Fruit fly (Drosophila melanogaster): ENCODE data around the gene CG14441.

The CG14441 gene

dm6 chrX:6662876-6663551 is 36.3 kb upstream of the CG14441 start (continued):
- TF ChIP-seq CG4617 (GFP tag; optimal IDR thresholded peaks at IDR 0.05; ENCODE audit: borderline replicate concordance): no peak
- TF ChIP-seq odd (GFP tag; optimal IDR thresholded peaks at IDR 0.05): no peak
- peak; percentile 45 for TF ChIP-seq CG3847 (GFP tag; IDR thresholded peaks at IDR 0.05)
- no peak for TF ChIP-seq Ravus (GFP tag; IDR thresholded peaks at IDR 0.05)
- TF ChIP-seq Scr (GFP tag; IDR thresholded peaks at IDR 0.05; ENCODE audit: partially characterized antibody): no peak
- peak; percentile 49; the same call in 1 of the 3 replicates for TF ChIP-seq so (GFP tag; IDR thresholded peaks at IDR 0.05)
- no peak for TF ChIP-seq sug (tag; optimal IDR thresholded peaks at IDR 0.05)
- peak; percentile 59; the same call in 1 of the 2 replicates for TF ChIP-seq seq (GFP tag; IDR thresholded peaks at IDR 0.05)
- TF ChIP-seq toy (GFP tag; IDR thresholded peaks at IDR 0.05): no peak
- TF ChIP-seq gcm (GFP tag; optimal IDR thresholded peaks at IDR 0.05): no peak
- TF ChIP-seq CG12071 (GFP tag; optimal IDR thresholded peaks at IDR 0.05): no peak
- 0 out of 2 replicates have a peak, but pooled peaks have one; percentile 40 for TF ChIP-seq E2f1 (GFP tag; IDR thresholded peaks at IDR 0.05)
- TF ChIP-seq CG8388 (GFP tag; optimal IDR thresholded peaks at IDR 0.05): peak; percentile 21
- no peak for TF ChIP-seq B-H1 (GFP tag; IDR thresholded peaks at IDR 0.05)
- no peak for TF ChIP-seq NC2β (GFP tag; optimal IDR thresholded peaks at IDR 0.05)
- no peak for TF ChIP-seq Dfd (GFP tag; optimal IDR thresholded peaks at IDR 0.05)
- TF ChIP-seq CG11093 (GFP tag; IDR thresholded peaks at IDR 0.05): no peak
- TF ChIP-seq inv (GFP tag; IDR thresholded peaks at IDR 0.05; ENCODE audit: partially characterized antibody): no peak
- TF ChIP-seq Meics (GFP tag; optimal IDR thresholded peaks at IDR 0.05): peak; percentile 55
- TF ChIP-seq CG4360 (GFP tag; IDR thresholded peaks at IDR 0.05): no peak
- no peak for TF ChIP-seq CG11696 (GFP tag; IDR thresholded peaks at IDR 0.05)
- peak; percentile 33; the same call in 1 of the 3 replicates for TF ChIP-seq ase (GFP tag; IDR thresholded peaks at IDR 0.05)
- no peak for TF ChIP-seq br (optimal IDR thresholded peaks at IDR 0.05)
- TF ChIP-seq CG2202 (tag; optimal IDR thresholded peaks at IDR 0.05): no peak
- TF ChIP-seq ems (GFP tag; optimal IDR thresholded peaks at IDR 0.05): no peak
- TF ChIP-seq Sry-δ (GFP tag; optimal IDR thresholded peaks at IDR 0.05): no peak
- peak; percentile 31 for TF ChIP-seq NfI (GFP tag; optimal IDR thresholded peaks at IDR 0.05)
- TF ChIP-seq Dek (tag; optimal IDR thresholded peaks at IDR 0.05): peak; percentile 19
- TF ChIP-seq org-1 (GFP tag; optimal IDR thresholded peaks at IDR 0.05): no peak
- no peak for TF ChIP-seq pros (GFP tag; optimal IDR thresholded peaks at IDR 0.05)
- TF ChIP-seq CG15073 (GFP tag; optimal IDR thresholded peaks at IDR 0.05): no peak
- no peak for TF ChIP-seq CG8089 (GFP tag; optimal IDR thresholded peaks at IDR 0.05)
- no peak for TF ChIP-seq CG5245 (GFP tag; optimal IDR thresholded peaks at IDR 0.05)
- TF ChIP-seq CG13624 (GFP tag; optimal IDR thresholded peaks at IDR 0.05): peak; percentile 17
- no peak for TF ChIP-seq CG7271 (tag; optimal IDR thresholded peaks at IDR 0.05)
- peak; percentile 35 for TF ChIP-seq zfh2 (GFP tag; optimal IDR thresholded peaks at IDR 0.05)
- TF ChIP-seq ken (GFP tag; IDR thresholded peaks at IDR 0.05): no peak
- TF ChIP-seq kay (GFP tag; optimal IDR thresholded peaks at IDR 0.05): no peak
- TF ChIP-seq CG10147 (GFP tag; optimal IDR thresholded peaks at IDR 0.05): no peak
- TF ChIP-seq jumu (GFP tag; optimal IDR thresholded peaks at IDR 0.05): peak; percentile 29
- no peak for TF ChIP-seq Trl (optimal IDR thresholded peaks at IDR 0.05)
- no peak for TF ChIP-seq Trl (GFP tag; optimal IDR thresholded peaks at IDR 0.05)
- no peak for TF ChIP-seq wek (GFP tag; optimal IDR thresholded peaks at IDR 0.05)
- no peak for TF ChIP-seq sima (GFP tag; optimal IDR thresholded peaks at IDR 0.05)
- peak; percentile 78 for TF ChIP-seq Drgx (GFP tag; IDR thresholded peaks at IDR 0.05)
- no peak for TF ChIP-seq trem (tag; optimal IDR thresholded peaks at IDR 0.05)
- no peak for TF ChIP-seq CG7987 (GFP tag; optimal IDR thresholded peaks at IDR 0.05)
- TF ChIP-seq sob (GFP tag; IDR thresholded peaks at IDR 0.05): 0 out of 2 replicates have a peak, but pooled peaks have one; percentile 34
- TF ChIP-seq CG12744 (GFP tag; optimal IDR thresholded peaks at IDR 0.05): no peak
- TF ChIP-seq CG8924 (tag; optimal IDR thresholded peaks at IDR 0.05): no peak
- no peak for TF ChIP-seq ab (GFP tag; optimal IDR thresholded peaks at IDR 0.05)
- TF ChIP-seq CG9609 (GFP tag; optimal IDR thresholded peaks at IDR 0.05): no peak

All from whole organism, embryonic.